Worm (Caenorhabditis elegans): ENCODE data around the gene gei-3.

The gei-3 gene

DNA sequence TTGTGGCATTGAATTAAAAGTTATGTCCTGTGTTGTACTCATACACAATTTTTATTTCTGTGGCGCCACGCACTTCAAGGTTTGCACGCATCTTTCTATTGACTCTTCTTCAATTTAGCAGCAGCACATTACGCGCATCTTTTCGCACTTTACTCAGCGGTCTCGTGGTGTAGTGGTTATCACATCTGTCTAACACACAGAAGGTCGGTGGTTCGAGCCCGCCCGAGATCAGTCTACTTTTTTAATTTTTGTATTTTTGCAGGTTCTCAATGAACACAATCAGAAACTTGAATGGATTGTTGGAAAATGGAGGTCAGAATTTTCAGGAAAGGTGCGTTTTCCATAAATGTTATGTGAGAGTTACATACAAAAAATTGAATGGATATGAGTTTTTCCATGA lies 30.1 kb upstream of the gei-3 start (continued):
- TF ChIP-seq nhr-237 (tag; optimal IDR thresholded peaks at IDR 0.05) (no peak), nhr-25 (tag; optimal IDR thresholded peaks at IDR 0.05) (peak; percentile 45), nhr-6 (tag; optimal IDR thresholded peaks at IDR 0.05) (no peak), gmeb-1 (tag; optimal IDR thresholded peaks at IDR 0.05) (peak; percentile 48), sma-9 (GFP tag; optimal IDR thresholded peaks at IDR 0.05) (peak; percentile 51), sma-9 (tag; optimal IDR thresholded peaks at IDR 0.05) (no peak), nhr-10 (tag; optimal IDR thresholded peaks at IDR 0.05) (no peak), nhr-77 (tag; optimal IDR thresholded peaks at IDR 0.05) (no peak), snpc-4 (tag; optimal IDR thresholded peaks at IDR 0.05) (no peak), alr-1 (tag; optimal IDR thresholded peaks at IDR 0.05) (no peak), lin-13 (GFP tag; optimal IDR thresholded peaks at IDR 0.05) (no peak), sem-4 (tag; optimal IDR thresholded peaks at IDR 0.05) (no peak)

DNA sequence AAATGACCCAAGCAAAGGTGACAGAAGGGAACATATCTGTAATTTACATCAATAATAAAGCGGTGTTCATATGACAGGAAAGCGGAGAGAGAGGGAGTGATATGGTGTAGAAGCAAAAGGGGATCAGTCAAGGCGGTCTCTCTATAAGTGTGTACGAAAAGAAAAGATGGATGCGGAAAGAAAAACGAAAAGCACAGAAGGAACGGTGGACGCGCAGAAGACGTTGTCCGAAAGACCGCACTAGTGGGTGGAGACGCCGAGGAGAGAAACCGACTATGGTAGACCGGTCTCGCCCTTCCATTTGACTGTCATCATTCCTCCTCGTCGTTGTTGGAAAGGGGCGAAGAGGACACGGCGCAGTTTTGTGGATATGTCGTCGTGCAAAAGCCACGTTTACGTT lies 29.6 kb upstream of the gei-3 start, which contains the start of gene C52G5.2:
Gene C52G5.2 (plus strand): TSS at position 301 of the 400 bp plus-strand sequence.
- TF ChIP-seq ama-1 (optimal IDR thresholded peaks at IDR 0.05), result no peak
- TF ChIP-seq gmeb-1 (tag; optimal IDR thresholded peaks at IDR 0.05), result no peak
- TF ChIP-seq nhr-12 (tag; optimal IDR thresholded peaks at IDR 0.05), result no peak
- no peak for TF ChIP-seq blmp-1 (tag; optimal IDR thresholded peaks at IDR 0.05; ENCODE audit: insufficient read depth)
- TF ChIP-seq fos-1 (tag; optimal IDR thresholded peaks at IDR 0.05), result no peak
- TF ChIP-seq peb-1 (tag; optimal IDR thresholded peaks at IDR 0.05), result no peak
- no peak for TF ChIP-seq unc-62 (GFP tag; optimal IDR thresholded peaks at IDR 0.05)
- no peak for TF ChIP-seq ztf-11 (tag; optimal IDR thresholded peaks at IDR 0.05)
- no peak for TF ChIP-seq lin-11 (tag; optimal IDR thresholded peaks at IDR 0.05)
- no peak for TF ChIP-seq nhr-237 (tag; optimal IDR thresholded peaks at IDR 0.05)
- no peak for TF ChIP-seq ZK546.5 (tag; optimal IDR thresholded peaks at IDR 0.05)
- no peak for TF ChIP-seq elt-1 (tag; optimal IDR thresholded peaks at IDR 0.05)
- no peak for TF ChIP-seq mdl-1 (tag; optimal IDR thresholded peaks at IDR 0.05)
- TF ChIP-seq elt-3 (tag; optimal IDR thresholded peaks at IDR 0.05), result no peak
- no peak for TF ChIP-seq snpc-4 (tag; optimal IDR thresholded peaks at IDR 0.05)
- TF ChIP-seq C34F6.9 (tag; optimal IDR thresholded peaks at IDR 0.05), result no peak
- TF ChIP-seq ceh-82 (tag; optimal IDR thresholded peaks at IDR 0.05), result no peak
- no peak for TF ChIP-seq nhr-6 (tag; optimal IDR thresholded peaks at IDR 0.05)
- TF ChIP-seq ztf-4 (tag; optimal IDR thresholded peaks at IDR 0.05), result no peak
- no peak for TF ChIP-seq alr-1 (tag; optimal IDR thresholded peaks at IDR 0.05)

DNA sequence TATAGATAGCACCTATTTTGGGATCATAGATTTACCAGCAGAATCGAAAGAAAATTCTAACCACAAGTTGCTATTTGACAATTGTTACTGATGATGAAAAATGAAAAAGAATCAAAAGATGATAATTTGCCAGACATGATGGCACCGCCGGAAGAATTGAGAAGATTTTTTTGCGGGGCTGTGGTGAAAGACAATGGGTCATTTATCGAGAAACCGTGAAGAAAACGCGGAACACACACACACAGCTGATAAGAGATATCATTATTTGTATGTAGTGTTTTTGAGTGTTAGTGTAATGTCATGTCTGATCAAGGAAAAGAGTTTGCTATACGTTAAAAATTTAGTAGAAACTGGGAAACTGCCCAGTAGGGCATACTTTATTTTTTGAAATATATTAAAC lies 21.4 kb upstream of the gei-3 start:
- TF ChIP-seq alr-1 (tag; optimal IDR thresholded peaks at IDR 0.05) (no peak), blmp-1 (tag; optimal IDR thresholded peaks at IDR 0.05; ENCODE audit: insufficient read depth) (no peak), gmeb-1 (tag; optimal IDR thresholded peaks at IDR 0.05) (no peak), sma-9 (GFP tag; optimal IDR thresholded peaks at IDR 0.05) (peak; percentile 90), sma-9 (tag; optimal IDR thresholded peaks at IDR 0.05) (no peak), unc-39 (tag; optimal IDR thresholded peaks at IDR 0.05) (no peak), aly-2 (tag; optimal IDR thresholded peaks at IDR 0.05) (no peak), sma-3 (GFP tag; optimal IDR thresholded peaks at IDR 0.05) (peak; percentile 97), elt-3 (tag; optimal IDR thresholded peaks at IDR 0.05) (no peak), ztf-1 (GFP tag; conservative IDR thresholded peaks at IDR 0.05) (no peak), elt-1 (tag; optimal IDR thresholded peaks at IDR 0.05) (no peak), nhr-21 (tag; optimal IDR thresholded peaks at IDR 0.05) (peak; percentile 43), fos-1 (tag; optimal IDR thresholded peaks at IDR 0.05) (no peak), unc-55 (GFP tag; optimal IDR thresholded peaks at IDR 0.05) (no peak)

DNA sequence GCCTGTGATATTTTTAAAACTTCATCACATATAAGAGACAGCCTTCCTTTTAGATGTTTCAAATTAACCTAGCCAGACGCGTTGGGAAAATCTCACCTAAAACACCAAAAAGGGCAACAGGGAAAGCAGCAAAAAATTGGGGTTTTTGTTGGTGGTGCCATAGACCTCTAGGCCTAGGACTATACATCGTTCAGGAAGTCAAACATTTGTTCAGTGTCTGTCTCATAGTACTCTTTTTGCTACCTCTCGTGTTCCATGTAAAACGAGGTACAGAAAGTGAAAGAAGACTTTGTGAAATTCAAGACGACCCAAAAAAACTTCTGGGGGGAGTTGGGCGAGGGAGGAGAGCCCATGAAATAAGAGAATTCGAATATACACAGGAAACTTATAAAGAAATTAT lies 15.6 kb upstream of the gei-3 start:
- TF ChIP-seq ZK546.5 (tag; optimal IDR thresholded peaks at IDR 0.05) (no peak), ceh-16 (tag; optimal IDR thresholded peaks at IDR 0.05) (no peak), nhr-25 (tag; optimal IDR thresholded peaks at IDR 0.05) (no peak), ama-1 (optimal IDR thresholded peaks at IDR 0.05) (no peak), nhr-10 (tag; optimal IDR thresholded peaks at IDR 0.05) (no peak), fos-1 (tag; optimal IDR thresholded peaks at IDR 0.05) (no peak), ztf-1 (GFP tag; conservative IDR thresholded peaks at IDR 0.05) (no peak), zag-1 (tag; optimal IDR thresholded peaks at IDR 0.05) (no peak), nhr-23 (tag; optimal IDR thresholded peaks at IDR 0.05) (no peak), lin-11 (tag; optimal IDR thresholded peaks at IDR 0.05) (no peak), nhr-237 (tag; optimal IDR thresholded peaks at IDR 0.05) (no peak), lsy-2 (tag; optimal IDR thresholded peaks at IDR 0.05) (no peak), sma-9 (GFP tag; optimal IDR thresholded peaks at IDR 0.05) (no peak), sma-9 (tag; optimal IDR thresholded peaks at IDR 0.05) (no peak), nhr-6 (tag; optimal IDR thresholded peaks at IDR 0.05) (no peak)
